Worm (Caenorhabditis elegans) whole organism, L1 larva: ENCODE data around the gene cec-4.

Experiments used
- C04F5.9 ChIP-seq: sonication (generic microtip); optimal IDR thresholded peaks from 2 replicates; lab custom pipeline; 2016; ENCODE audit warnings: missing genetic modification characterization, missing compliant biosample characterization
- C34B4.2 ChIP-seq: sonication (generic microtip); optimal IDR thresholded peaks from 2 replicates; lab custom pipeline; 2017; ENCODE audit warnings: mild to moderate bottlenecking, missing genetic modification characterization, missing compliant biosample characterization
- aly-2 ChIP-seq: fragments of 150-350 bp; optimal IDR thresholded peaks from 2 replicates; lab custom pipeline; 2014; ENCODE audit warnings: missing biosample characterization, missing genetic modification characterization
- blmp-1 ChIP-seq: fragments of 150-350 bp; optimal IDR thresholded peaks from 2 replicates; lab custom pipeline; 2014; ENCODE audit warnings: missing biosample characterization, missing genetic modification characterization
- ceh-8 ChIP-seq: fragments of 200-800 bp; sonication (Bioruptor generic); optimal IDR thresholded peaks from 2 replicates; lab custom pipeline; 2018; ENCODE audit warnings: mild to moderate bottlenecking, missing genetic modification characterization, moderate library complexity, missing compliant biosample characterization
- ceh-82 ChIP-seq, 3 experiments: fragments of 150-350 bp in 1 of 3; sonication (generic microtip) in 2 of 3; optimal IDR thresholded peaks; 2 replicates each; lab custom pipeline; 2014 to 2017; ENCODE audit warnings: missing biosample characterization in 3 of 3, missing genetic modification characterization in 3 of 3
- ceh-90 ChIP-seq: sonication (generic microtip); optimal IDR thresholded peaks from 2 replicates; lab custom pipeline; 2016; ENCODE audit warnings: missing genetic modification characterization, missing compliant biosample characterization
- efl-1 ChIP-seq, 4 experiments: fragments of 150-350 bp; optimal IDR thresholded peaks in 3 of 4; peaks in 1 of 4; 1 replicate in 1 of 4; 2 replicates in 3 of 4; lab custom pipeline; 2014; ENCODE audit warnings: missing biosample characterization in 2 of 4, missing genetic modification characterization in 2 of 4, missing genetic modification reagents in 2 of 4
- egl-27 ChIP-seq, 2 experiments: fragments of 150-350 bp in 1 of 2; sonication (generic microtip); optimal IDR thresholded peaks; 3 replicates each; lab custom pipeline; 2017 to 2018; ENCODE audit warnings: missing biosample characterization in 2 of 2, missing genetic modification characterization in 2 of 2, missing genetic modification reagents in 2 of 2
- elt-3 ChIP-seq, 6 experiments: fragments of 150-350 bp in 1 of 6; sonication (generic microtip); optimal IDR thresholded peaks; 2 replicates each; lab custom pipeline; 2017 to 2018; ENCODE audit warnings: missing biosample characterization in 6 of 6, missing genetic modification characterization in 6 of 6, inconsistent platforms in 1 of 6
- ets-5 ChIP-seq: fragments of 200-800 bp; sonication (Bioruptor generic); IDR thresholded peaks from 2 replicates; pipeline ENCODE4 v1.3.6; 2022; ENCODE audit warnings: missing genetic modification characterization, missing compliant biosample characterization
- fkh-10 ChIP-seq: sonication (generic microtip); optimal IDR thresholded peaks from 2 replicates; lab custom pipeline; 2017; ENCODE audit warnings: missing biosample characterization, missing genetic modification reagents, missing genetic modification characterization
- fkh-8 ChIP-seq: sonication (generic microtip); optimal IDR thresholded peaks from 2 replicates; lab custom pipeline; 2016; ENCODE audit warnings: mild to moderate bottlenecking, missing genetic modification characterization, missing compliant biosample characterization
- grh-1 ChIP-seq: fragments of 200-800 bp; sonication (Bioruptor generic); IDR thresholded peaks from 2 replicates; pipeline ENCODE4 v1.3.6; 2022; ENCODE audit warnings: missing genetic modification reagents, missing genetic modification characterization, missing compliant biosample characterization
- hlh-17 ChIP-seq: fragments of 200-800 bp; sonication (Bioruptor generic); optimal IDR thresholded peaks from 2 replicates; lab custom pipeline; 2018; ENCODE audit warnings: missing genetic modification characterization, mild to moderate bottlenecking, missing compliant biosample characterization, moderate library complexity, borderline replicate concordance
- hlh-4 ChIP-seq: sonication (generic microtip); optimal IDR thresholded peaks from 2 replicates; lab custom pipeline; 2016; ENCODE audit warnings: mild to moderate bottlenecking, missing genetic modification characterization, missing compliant biosample characterization
- hpl-2 ChIP-seq: fragments of 150-350 bp; optimal IDR thresholded peaks from 2 replicates; lab custom pipeline; 2014; ENCODE audit warnings: missing biosample characterization, missing genetic modification reagents, missing genetic modification characterization
- isw-1 ChIP-seq: fragments of 200-800 bp; sonication (Bioruptor generic); IDR thresholded peaks from 2 replicates; pipeline ENCODE4 v1.3.6; 2022; ENCODE audit warnings: missing genetic modification characterization, missing compliant biosample characterization
- lin-13 ChIP-seq: fragments of 150-350 bp; optimal IDR thresholded peaks from 2 replicates; lab custom pipeline; 2014; ENCODE audit warnings: missing biosample characterization, missing genetic modification reagents, missing genetic modification characterization
- lin-14 ChIP-seq: fragments of 200-800 bp; sonication (Bioruptor generic); optimal IDR thresholded peaks from 2 replicates; lab custom pipeline; 2018; ENCODE audit warnings: mild to moderate bottlenecking, missing genetic modification characterization, moderate library complexity, missing compliant biosample characterization
- lin-35 ChIP-seq, 2 experiments: fragments of 150-350 bp; optimal IDR thresholded peaks; 2 replicates each; lab custom pipeline; 2014; ENCODE audit warnings: missing biosample characterization in 2 of 2, missing genetic modification characterization in 2 of 2, missing genetic modification reagents in 2 of 2
- lin-39 ChIP-seq: fragments of 150-350 bp; optimal IDR thresholded peaks from 2 replicates; lab custom pipeline; 2014; ENCODE audit warnings: missing biosample characterization, missing genetic modification reagents, missing genetic modification characterization
- lsy-2 ChIP-seq, 2 experiments: fragments of 150-350 bp; optimal IDR thresholded peaks; 2 replicates each; lab custom pipeline; 2014; ENCODE audit warnings: missing biosample characterization in 2 of 2, missing genetic modification characterization in 2 of 2
- mab-9 ChIP-seq: fragments of 200-800 bp; sonication (Bioruptor generic); IDR thresholded peaks from 2 replicates; pipeline ENCODE4 v1.3.6; 2022; ENCODE audit warnings: missing genetic modification reagents, missing genetic modification characterization, missing compliant biosample characterization
- mep-1 ChIP-seq: fragments of 150-350 bp; optimal IDR thresholded peaks from 2 replicates; lab custom pipeline; 2014; ENCODE audit warnings: missing biosample characterization, missing genetic modification characterization
- nhr-11 ChIP-seq: fragments of 150-350 bp; optimal IDR thresholded peaks from 2 replicates; lab custom pipeline; 2014; ENCODE audit warnings: missing biosample characterization, missing genetic modification characterization
- nhr-19 ChIP-seq: fragments of 200-800 bp; sonication (Bioruptor generic); conservative IDR thresholded peaks from 2 replicates; pipeline ENCODE4 v1.3.6; 2022; ENCODE audit warnings: missing genetic modification characterization, missing compliant biosample characterization
- nhr-237 ChIP-seq: fragments of 150-350 bp; optimal IDR thresholded peaks from 2 replicates; lab custom pipeline; 2014; ENCODE audit warnings: missing biosample characterization, missing genetic modification characterization
- nhr-28 ChIP-seq: fragments of 150-350 bp; optimal IDR thresholded peaks from 2 replicates; lab custom pipeline; 2014; ENCODE audit warnings: missing biosample characterization, missing genetic modification characterization
- nhr-71 ChIP-seq: sonication (generic microtip); optimal IDR thresholded peaks from 2 replicates; lab custom pipeline; 2016; ENCODE audit warnings: mild to moderate bottlenecking, missing genetic modification characterization, moderate library complexity, missing compliant biosample characterization
- nhr-77 ChIP-seq: fragments of 150-350 bp; optimal IDR thresholded peaks from 2 replicates; lab custom pipeline; 2014; ENCODE audit warnings: missing biosample characterization, missing genetic modification characterization
- nhr-85 ChIP-seq: sonication (generic microtip); peaks from one replicate; lab custom pipeline; 2016; ENCODE audit warnings: missing genetic modification characterization, inconsistent platforms, missing compliant biosample characterization
- pag-3 ChIP-seq: sonication (generic microtip); optimal IDR thresholded peaks from 2 replicates; lab custom pipeline; 2017; ENCODE audit warnings: missing genetic modification characterization, mild to moderate bottlenecking, missing compliant biosample characterization, antibody characterized with exemption, borderline replicate concordance; ENCODE audit not compliant: insufficient read depth
- pqm-1 ChIP-seq: sonication (generic microtip); optimal IDR thresholded peaks from 3 replicates; lab custom pipeline; 2017; ENCODE audit warnings: missing biosample characterization, missing genetic modification characterization
- skn-1 ChIP-seq: fragments of 150-350 bp; optimal IDR thresholded peaks from 2 replicates; lab custom pipeline; 2014; ENCODE audit warnings: missing biosample characterization, missing genetic modification characterization
- snpc-4 ChIP-seq: fragments of 150-350 bp; optimal IDR thresholded peaks from 2 replicates; lab custom pipeline; 2014; ENCODE audit warnings: missing biosample characterization, missing genetic modification characterization
- sox-4 ChIP-seq: sonication (generic microtip); optimal IDR thresholded peaks from 2 replicates; lab custom pipeline; 2016; ENCODE audit warnings: missing genetic modification characterization, missing compliant biosample characterization
- sptf-1 ChIP-seq: fragments of 150-350 bp; optimal IDR thresholded peaks from 2 replicates; lab custom pipeline; 2014; ENCODE audit warnings: missing biosample characterization, missing genetic modification characterization
- sup-37 ChIP-seq: fragments of 200-800 bp; sonication (Bioruptor generic); optimal IDR thresholded peaks from 2 replicates; lab custom pipeline; 2018; ENCODE audit warnings: mild to moderate bottlenecking, missing genetic modification characterization, missing compliant biosample characterization
- swsn-7 ChIP-seq: sonication (generic microtip); optimal IDR thresholded peaks from 2 replicates; lab custom pipeline; 2016; ENCODE audit warnings: missing genetic modification characterization, missing compliant biosample characterization
- tbx-2 ChIP-seq: sonication (generic microtip); optimal IDR thresholded peaks from 2 replicates; lab custom pipeline; 2016; ENCODE audit warnings: missing genetic modification characterization, missing compliant biosample characterization
- tlp-1 ChIP-seq: fragments of 150-350 bp; optimal IDR thresholded peaks from 2 replicates; lab custom pipeline; 2014; ENCODE audit warnings: missing biosample characterization, missing genetic modification characterization
- unc-130 ChIP-seq: fragments of 150-350 bp; optimal IDR thresholded peaks from 2 replicates; lab custom pipeline; 2017; ENCODE audit warnings: missing biosample characterization, missing genetic modification characterization, inconsistent platforms
- unc-62 ChIP-seq: fragments of 150-350 bp; optimal IDR thresholded peaks from 2 replicates; lab custom pipeline; 2014; ENCODE audit warnings: missing biosample characterization, missing genetic modification reagents, missing genetic modification characterization
- unc-86 ChIP-seq: sonication (generic microtip); optimal IDR thresholded peaks from 2 replicates; lab custom pipeline; 2016; ENCODE audit warnings: missing genetic modification characterization, missing compliant biosample characterization
- vab-15 ChIP-seq: sonication (generic microtip); optimal IDR thresholded peaks from 2 replicates; lab custom pipeline; 2017; ENCODE audit warnings: missing genotype, mild to moderate bottlenecking, missing genetic modification characterization, missing compliant biosample characterization

cec-4 gene

DNA sequence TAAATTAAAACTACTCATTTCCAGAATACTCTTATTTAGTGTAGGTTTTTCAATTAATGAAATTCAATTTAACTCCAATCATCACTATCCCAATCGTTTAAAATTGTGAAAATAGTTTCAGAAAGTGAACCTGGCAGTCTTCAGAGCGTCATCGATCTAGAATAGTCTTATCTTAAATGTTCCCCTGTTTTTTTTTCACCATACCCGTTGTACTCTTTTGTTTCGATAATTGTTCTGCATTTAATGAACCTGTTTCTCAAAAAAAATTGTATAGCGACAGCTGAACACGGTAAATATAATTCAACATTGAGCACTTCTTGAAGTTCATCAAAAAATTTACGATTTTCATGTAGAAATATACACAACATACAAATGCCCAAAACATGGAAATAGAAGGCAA lies 24.3 kb upstream of the cec-4 start:
- no peak for TF ChIP-seq ceh-8 (GFP tag; lab: Kevin White, UChicago)
- TF ChIP-seq egl-27 (tag; optimal IDR thresholded peaks at IDR 0.05; lab: Kevin White, UChicago), result no peak
- TF ChIP-seq nhr-19 (GFP tag; lab: Robert Waterston, UW), result no peak
- TF ChIP-seq snpc-4 (tag; lab: Kevin White, UChicago), result no peak
- TF ChIP-seq lin-14, result no peak

DNA sequence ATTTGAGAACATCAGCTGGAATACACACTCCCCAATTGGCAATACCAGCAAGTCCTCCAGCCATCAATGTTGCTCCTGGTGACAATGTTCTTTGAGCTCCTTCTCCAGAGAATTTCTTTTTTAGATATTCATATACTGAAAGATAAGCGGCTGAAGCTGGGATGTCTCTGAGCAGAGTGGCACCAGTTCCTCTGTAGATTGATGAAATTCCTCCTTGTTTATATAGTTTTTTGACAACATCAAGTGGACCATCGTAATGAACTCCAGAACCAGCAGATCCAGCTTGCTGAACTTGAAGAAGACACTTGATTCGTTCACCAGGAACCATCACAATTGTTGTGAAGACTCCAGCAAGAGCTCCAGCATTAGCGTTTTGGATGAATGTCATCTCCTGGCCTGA lies 23.4 kb upstream of the cec-4 start:
- TF ChIP-seq nhr-77 (tag; lab: Kevin White, UChicago) (no peak), lin-39 (tag; lab: Kevin White, UChicago) (no peak), ceh-82 (tag; optimal IDR thresholded peaks at IDR 0.05; lab: Kevin White, UChicago) (no peak), ceh-90 (tag; lab: Kevin White, UChicago) (no peak), nhr-11 (tag; lab: Kevin White, UChicago) (no peak), sptf-1 (no peak), tbx-2 (tag; lab: Kevin White, UChicago) (no peak), isw-1 (GFP tag; lab: Robert Waterston, UW) (no peak), nhr-237 (tag; lab: Kevin White, UChicago) (no peak), tlp-1 (tag; lab: Kevin White, UChicago) (no peak), hlh-4 (tag; lab: Kevin White, UChicago) (no peak), sup-37 (GFP tag; lab: Kevin White, UChicago) (no peak)

DNA sequence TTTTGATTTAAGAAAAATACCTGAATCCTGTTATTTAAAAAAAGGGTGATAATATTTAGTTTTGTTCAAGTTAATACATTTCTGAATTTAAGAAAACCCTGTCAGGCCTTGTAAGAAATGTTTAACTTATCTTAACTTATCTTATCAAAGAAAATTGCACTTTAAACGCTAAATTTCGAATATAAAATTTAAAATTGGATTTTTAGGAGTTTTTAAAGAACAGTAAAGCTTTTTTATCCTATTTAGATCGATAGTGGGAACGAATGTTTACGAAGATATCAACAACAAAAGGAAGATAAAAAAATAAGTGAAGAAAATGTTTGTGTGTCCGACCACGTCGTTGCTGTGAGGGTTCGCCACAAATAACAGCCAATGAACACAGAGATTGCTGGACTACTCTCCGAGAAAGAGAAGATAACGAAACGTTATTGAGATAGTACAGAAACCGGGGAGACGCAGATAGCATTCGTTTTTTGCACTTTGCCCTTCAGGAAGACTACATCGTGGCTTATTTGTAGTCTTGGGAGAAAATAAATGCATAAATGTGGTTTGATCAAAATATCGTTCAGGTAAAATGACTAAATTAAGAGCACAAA lies 22.5 kb upstream of the cec-4 start, which contains the start of gene dif-1:
TSS of gene dif-1 (minus strand) at position 51 of the 596 bp plus-strand sequence.
- TF ChIP-seq efl-1 (optimal IDR thresholded peaks at IDR 0.05; lab: Kevin White, UChicago) (peak; percentile 4 to 7), efl-1 (GFP tag; optimal IDR thresholded peaks at IDR 0.05 in 1 of 2; lab: Kevin White, UChicago) (peak in 1 of 2 experiments; percentile 13), sox-4 (no peak), blmp-1 (peak; percentile 56), ceh-8 (GFP tag; lab: Kevin White, UChicago) (no peak), mab-9 (GFP tag; lab: Robert Waterston, UW) (no peak), skn-1 (tag; lab: Kevin White, UChicago) (no peak), nhr-237 (tag; lab: Kevin White, UChicago) (no peak), lin-35 (GFP tag; optimal IDR thresholded peaks at IDR 0.05; lab: Kevin White, UChicago) (peak in 1 of 2 experiments; percentile 54), hpl-2 (GFP tag; lab: Kevin White, UChicago) (no peak), pqm-1 (tag; lab: Kevin White, UChicago) (no peak), mep-1 (tag; lab: Kevin White, UChicago) (peak; percentile 5), ets-5 (no peak), sup-37 (GFP tag; lab: Kevin White, UChicago) (no peak), elt-3 (tag; optimal IDR thresholded peaks at IDR 0.05; lab: Kevin White, UChicago) (peak in 2 of 6 experiments; percentile 23 to 35), nhr-28 (tag; lab: Kevin White, UChicago) (no peak), sptf-1 (no peak), tbx-2 (tag; lab: Kevin White, UChicago) (no peak), hlh-17 (GFP tag; lab: Kevin White, UChicago) (no peak), unc-130 (tag; lab: Kevin White, UChicago) (no peak), fkh-8 (tag; lab: Kevin White, UChicago) (no peak), ceh-82 (tag; optimal IDR thresholded peaks at IDR 0.05; lab: Kevin White, UChicago) (no peak), nhr-19 (GFP tag; lab: Robert Waterston, UW) (no peak; the same call in 1 of the 2 replicates), aly-2 (tag; lab: Kevin White, UChicago) (no peak), fkh-10 (GFP tag; lab: Kevin White, UChicago) (no peak), ceh-90 (tag; lab: Kevin White, UChicago) (no peak), lsy-2 (tag; optimal IDR thresholded peaks at IDR 0.05; lab: Kevin White, UChicago) (peak in 1 of 2 experiments; percentile 26), vab-15 (no peak), nhr-71 (tag; lab: Kevin White, UChicago) (peak; percentile 30), unc-86 (tag; lab: Kevin White, UChicago) (no peak), unc-62 (GFP tag; lab: Kevin White, UChicago) (no peak), swsn-7 (tag; lab: Kevin White, UChicago) (no peak), pag-3 (tag; lab: Kevin White, UChicago) (no peak), C04F5.9 (no peak), nhr-85 (tag; lab: Kevin White, UChicago) (no peak), grh-1 (GFP tag; lab: Robert Waterston, UW) (no peak), C34B4.2 (tag; lab: Kevin White, UChicago) (no peak), nhr-11 (tag; lab: Kevin White, UChicago) (no peak), lin-39 (tag; lab: Kevin White, UChicago) (no peak), lin-13 (GFP tag; lab: Kevin White, UChicago) (no peak)
